Worm (Caenorhabditis elegans): ENCODE data around the gene srt-39.

srt-39 gene

ce11 chrV:12497725-12498263 lies 13.1 kb downstream of the srt-39 start, which contains the start of the genes W04D2.4 and rbm-25 (continued):
- TF ChIP-seq Y5F2A.4 (GFP tag; optimal IDR thresholded peaks at IDR 0.05) (no peak), egl-27 (tag; optimal IDR thresholded peaks at IDR 0.05) (no peak), nhr-6 (tag; optimal IDR thresholded peaks at IDR 0.05) (peak; percentile 86), ceh-20 (GFP tag; IDR thresholded peaks at IDR 0.05) (no peak), ceh-32 (tag; optimal IDR thresholded peaks at IDR 0.05; ENCODE audit: poor library complexity) (no peak), madf-5 (GFP tag; IDR thresholded peaks at IDR 0.05) (no peak), lin-29 (GFP tag; IDR thresholded peaks at IDR 0.05) (no peak), duxl-1 (tag; optimal IDR thresholded peaks at IDR 0.05; ENCODE audit: poor library complexity) (no peak), nhr-28 (tag; optimal IDR thresholded peaks at IDR 0.05) (peak; percentile 41), nhr-111 (GFP tag; optimal IDR thresholded peaks at IDR 0.05) (no peak), hif-1 (tag; optimal IDR thresholded peaks at IDR 0.05) (no peak), dpl-1 (GFP tag; optimal IDR thresholded peaks at IDR 0.05) (peak; percentile 81), lin-1 (GFP tag; IDR thresholded peaks at IDR 0.05) (no peak), unc-130 (GFP tag; optimal IDR thresholded peaks at IDR 0.05) (no peak), daf-16 (GFP tag; optimal IDR thresholded peaks at IDR 0.05) (peak in 1 of 2 experiments; percentile 34), daf-16 (tag; optimal IDR thresholded peaks at IDR 0.05) (peak; percentile 26), zip-11 (GFP tag; IDR thresholded peaks at IDR 0.05) (no peak), dve-1 (tag; optimal IDR thresholded peaks at IDR 0.05; ENCODE audit: insufficient read depth) (peak; percentile 82), attf-4 (tag; optimal IDR thresholded peaks at IDR 0.05) (no peak), ctbp-1 (GFP tag; IDR thresholded peaks at IDR 0.05) (0 out of 2 replicates have a peak, but pooled peaks have one; percentile 52), dmd-6 (GFP tag; IDR thresholded peaks at IDR 0.05) (peak; percentile 63), madf-9 (GFP tag; conservative IDR thresholded peaks at IDR 0.05) (no peak)

DNA sequence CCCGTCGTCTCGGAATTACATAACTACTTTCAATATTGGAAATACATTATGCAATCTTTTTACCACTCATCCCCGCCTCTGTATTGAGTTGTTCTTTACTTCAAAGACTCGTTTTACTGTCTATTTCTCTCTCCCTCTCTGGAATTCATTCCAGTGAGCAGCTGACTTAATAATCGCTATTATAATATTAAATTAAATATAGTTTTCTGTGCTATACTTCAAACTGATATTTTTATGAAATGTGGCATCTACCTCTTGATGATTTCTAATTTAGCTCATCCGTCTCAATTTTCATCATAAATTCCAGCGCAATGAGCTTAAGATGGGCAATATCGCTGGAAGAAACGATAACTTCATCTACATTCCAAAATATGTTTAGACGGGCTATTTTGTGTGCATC lies 18.8 kb downstream of the srt-39 start, which contains the start of gene T28H10.1:
Gene T28H10.1, plus strand, starts transcription at position 301 of the 400 bp plus-strand sequence.
- TF ChIP-seq snpc-1.2 (GFP tag; IDR thresholded peaks at IDR 0.05) (0 out of 2 replicates have a peak, but pooled peaks have one; percentile 30), pha-4 (GFP tag; IDR thresholded peaks at IDR 0.05) (no peak), pha-4 (tag; optimal IDR thresholded peaks at IDR 0.05) (no peak)

DNA sequence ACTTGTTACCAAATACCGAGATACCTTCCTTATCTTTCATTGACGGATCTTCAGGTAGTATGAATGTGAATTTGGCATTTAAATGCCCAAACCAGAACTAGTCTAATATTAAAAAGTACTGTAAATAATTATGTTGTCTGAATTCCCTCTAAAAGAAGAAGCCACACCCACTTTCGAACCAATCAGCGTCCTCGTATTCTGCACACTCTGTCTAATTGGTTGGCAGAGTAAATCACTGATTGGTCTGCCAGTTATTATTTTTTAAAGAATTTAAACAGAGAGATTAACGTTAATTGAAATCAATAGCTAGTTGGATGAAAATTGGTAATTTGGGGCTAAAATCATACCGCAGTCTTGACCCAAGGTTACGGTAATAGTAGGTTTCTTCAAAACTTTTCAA lies 21.0 kb downstream of the srt-39 start:
- TF ChIP-seq snpc-4 (tag; optimal IDR thresholded peaks at IDR 0.05) (no peak), F49E8.2 (tag; optimal IDR thresholded peaks at IDR 0.05; ENCODE audit: borderline replicate concordance) (no peak), rbr-2 (tag; optimal IDR thresholded peaks at IDR 0.05) (no peak), aha-1 (tag) (peak; percentile 23)

ce11 chrV:12506185-12506584 lies 21.5 kb downstream of the srt-39 start, which contains the start of gene nlp-46:
nlp-46 (minus strand) TSS chrV:12506285.
- TF ChIP-seq mdl-1 (tag; optimal IDR thresholded peaks at IDR 0.05) (no peak), rbr-2 (tag; optimal IDR thresholded peaks at IDR 0.05) (no peak), lin-1 (GFP tag; IDR thresholded peaks at IDR 0.05) (no peak), tra-1 (GFP tag; IDR thresholded peaks at IDR 0.05) (no peak), daf-12 (tag; optimal IDR thresholded peaks at IDR 0.05) (no peak), nhr-41 (GFP tag; IDR thresholded peaks at IDR 0.05) (no peak), unc-62 (GFP tag; optimal IDR thresholded peaks at IDR 0.05 in 1 of 2) (peak in 1 of 2 experiments; percentile 59), unc-62 (tag; optimal IDR thresholded peaks at IDR 0.05) (no peak)

Measured in whole organism, L4 larva.